Worm (Caenorhabditis elegans) whole organism, early embryonic: ENCODE data around the gene mam-4.

Experiments used
- B0310.2 ChIP-seq: sonication (generic microtip); optimal IDR thresholded peaks from 2 replicates; lab custom pipeline; 2016; ENCODE audit warnings: mild to moderate bottlenecking, missing genetic modification characterization, missing compliant biosample characterization
- F13C5.2 ChIP-seq: sonication (generic microtip); optimal IDR thresholded peaks from 2 replicates; lab custom pipeline; 2017; ENCODE audit warnings: mild to moderate bottlenecking, missing genetic modification characterization, inconsistent platforms, missing compliant biosample characterization
- aly-1 ChIP-seq: sonication (generic microtip); optimal IDR thresholded peaks from 2 replicates; lab custom pipeline; 2016; ENCODE audit warnings: missing genetic modification characterization, missing compliant biosample characterization
- ama-1 ChIP-seq: fragments of 150-350 bp; optimal IDR thresholded peaks from 2 replicates; lab custom pipeline; 2014
- ceh-13 ChIP-seq: fragments of 200-800 bp; sonication (Bioruptor generic); optimal IDR thresholded peaks from 2 replicates; lab custom pipeline; 2018; ENCODE audit warnings: mild to moderate bottlenecking, missing genetic modification characterization, missing compliant biosample characterization
- ceh-36 ChIP-seq: sonication (generic microtip); optimal IDR thresholded peaks from 2 replicates; lab custom pipeline; 2016; ENCODE audit warnings: missing genetic modification characterization, inconsistent platforms, missing compliant biosample characterization
- ets-7 ChIP-seq: sonication (generic microtip); optimal IDR thresholded peaks from 2 replicates; lab custom pipeline; 2016; ENCODE audit warnings: missing genotype, missing genetic modification characterization, missing compliant biosample characterization
- flt-1 ChIP-seq: fragments of 200-800 bp; sonication (Bioruptor generic); IDR thresholded peaks from 2 replicates; pipeline ENCODE4 v1.3.6; 2022; ENCODE audit warnings: missing genetic modification characterization, missing compliant biosample characterization
- hmbx-1 ChIP-seq: sonication (generic microtip); optimal IDR thresholded peaks from 2 replicates; lab custom pipeline; 2016; ENCODE audit warnings: mild to moderate bottlenecking, missing genetic modification characterization, missing compliant biosample characterization
- hmg-4 ChIP-seq: fragments of 200-800 bp; sonication (Bioruptor generic); optimal IDR thresholded peaks from 2 replicates; lab custom pipeline; 2018; ENCODE audit warnings: mild to moderate bottlenecking, missing genetic modification characterization, missing compliant biosample characterization
- hnd-1 ChIP-seq: sonication (generic microtip); optimal IDR thresholded peaks from 2 replicates; lab custom pipeline; 2016; ENCODE audit warnings: missing genetic modification characterization, missing compliant biosample characterization
- pes-1 ChIP-seq: fragments of 200-800 bp; sonication (Bioruptor generic); IDR thresholded peaks from 2 replicates; pipeline ENCODE4 v1.3.6; 2022; ENCODE audit warnings: missing genetic modification reagents, missing genetic modification characterization, missing compliant biosample characterization
- scrt-1 ChIP-seq: fragments of 200-800 bp; sonication (Bioruptor generic); IDR thresholded peaks from 2 replicates; pipeline ENCODE4 v1.3.6; 2022; ENCODE audit warnings: missing genetic modification characterization, missing compliant biosample characterization
- sea-1 ChIP-seq: fragments of 200-800 bp; sonication (Bioruptor generic); conservative IDR thresholded peaks from 2 replicates; pipeline ENCODE4 v1.3.6; 2022; ENCODE audit warnings: missing genetic modification characterization, missing compliant biosample characterization
- tbx-11 ChIP-seq: fragments of 200-800 bp; sonication (Bioruptor generic); IDR thresholded peaks from 2 replicates; pipeline ENCODE4 v1.3.6; 2022; ENCODE audit warnings: missing genetic modification characterization, missing compliant biosample characterization
- tbx-37 ChIP-seq: fragments of 200-800 bp; sonication (Bioruptor generic); conservative IDR thresholded peaks from 2 replicates; pipeline ENCODE4 v1.3.6; 2022; ENCODE audit warnings: missing genetic modification reagents, missing genetic modification characterization, missing compliant biosample characterization
- tra-4 ChIP-seq: sonication (generic microtip); optimal IDR thresholded peaks from 2 replicates; lab custom pipeline; 2017; ENCODE audit warnings: missing genetic modification characterization, missing compliant biosample characterization

mam-4 gene

ce11 chrV:11241580-11241979 is 6.4 kb upstream of the mam-4 start, which contains the start of gene pgap-1:
pgap-1 (plus strand) TSS chrV:11241880.
- TF ChIP-seq tra-4 (tag; lab: Kevin White, UChicago) (no peak), scrt-1 (GFP tag; lab: Robert Waterston, UW) (no peak), ama-1 (lab: Kevin White, UChicago) (no peak), hnd-1 (tag; lab: Kevin White, UChicago) (no peak), B0310.2 (tag; lab: Kevin White, UChicago) (no peak), flt-1 (GFP tag; lab: Robert Waterston, UW) (no peak), hmbx-1 (tag; lab: Kevin White, UChicago) (no peak), aly-1 (tag; lab: Kevin White, UChicago) (no peak), ceh-36 (no peak), tbx-37 (no peak), F13C5.2 (tag; lab: Kevin White, UChicago) (no peak), sea-1 (GFP tag; lab: Robert Waterston, UW) (no peak), tbx-11 (GFP tag; lab: Robert Waterston, UW) (no peak), ets-7 (no peak), pes-1 (GFP tag; lab: Robert Waterston, UW) (no peak), ceh-13 (GFP tag; lab: Kevin White, UChicago) (no peak), hmg-4 (GFP tag; lab: Kevin White, UChicago) (no peak)

- TF ChIP-seq scrt-1 (GFP tag; lab: Robert Waterston, UW) (no peak), B0310.2 (tag; lab: Kevin White, UChicago) (no peak), pes-1 (GFP tag; lab: Robert Waterston, UW) (no peak), ceh-13 (GFP tag; lab: Kevin White, UChicago) (no peak), sea-1 (GFP tag; lab: Robert Waterston, UW) (no peak), ets-7 (no peak), ama-1 (lab: Kevin White, UChicago) (no peak), flt-1 (GFP tag; lab: Robert Waterston, UW) (no peak), ceh-36 (no peak), hnd-1 (tag; lab: Kevin White, UChicago) (no peak), F13C5.2 (tag; lab: Kevin White, UChicago) (no peak), tbx-37 (no peak), hmbx-1 (tag; lab: Kevin White, UChicago) (no peak), tbx-11 (GFP tag; lab: Robert Waterston, UW) (no peak), aly-1 (tag; lab: Kevin White, UChicago) (no peak), hmg-4 (GFP tag; lab: Kevin White, UChicago) (no peak), tra-4 (tag; lab: Kevin White, UChicago) (no peak)
These were observed 3.4 kb upstream of the mam-4 start, which contains the start of gene mxl-1 for ce11 chrV:11244539-11244938. mxl-1 (plus strand) TSS chrV:11244839.

DNA sequence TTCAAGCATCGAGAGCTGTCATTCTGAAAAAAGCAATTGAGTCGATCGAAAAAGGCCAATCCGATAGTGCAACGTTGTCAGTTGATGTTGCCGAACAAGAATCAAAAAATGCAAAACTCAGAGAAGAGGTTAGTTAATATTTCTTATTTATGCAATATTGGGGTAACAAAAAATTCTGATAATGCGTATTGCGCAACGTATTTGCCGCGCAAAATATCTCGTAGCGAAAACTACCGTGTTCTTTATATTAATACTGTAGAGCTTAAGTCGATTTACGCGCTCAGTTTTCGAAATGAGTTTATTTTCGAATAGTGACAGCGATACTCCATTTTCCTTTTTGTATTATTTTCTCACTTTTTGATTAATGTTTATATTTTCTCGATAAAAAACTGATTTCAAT is 2.9 kb upstream of the mam-4 start:
- TF ChIP-seq tbx-37 (no peak), hmg-4 (GFP tag; lab: Kevin White, UChicago) (no peak), ama-1 (lab: Kevin White, UChicago) (no peak), aly-1 (tag; lab: Kevin White, UChicago) (no peak), pes-1 (GFP tag; lab: Robert Waterston, UW) (no peak), tra-4 (tag; lab: Kevin White, UChicago) (no peak), scrt-1 (GFP tag; lab: Robert Waterston, UW) (no peak), ceh-36 (no peak)

DNA sequence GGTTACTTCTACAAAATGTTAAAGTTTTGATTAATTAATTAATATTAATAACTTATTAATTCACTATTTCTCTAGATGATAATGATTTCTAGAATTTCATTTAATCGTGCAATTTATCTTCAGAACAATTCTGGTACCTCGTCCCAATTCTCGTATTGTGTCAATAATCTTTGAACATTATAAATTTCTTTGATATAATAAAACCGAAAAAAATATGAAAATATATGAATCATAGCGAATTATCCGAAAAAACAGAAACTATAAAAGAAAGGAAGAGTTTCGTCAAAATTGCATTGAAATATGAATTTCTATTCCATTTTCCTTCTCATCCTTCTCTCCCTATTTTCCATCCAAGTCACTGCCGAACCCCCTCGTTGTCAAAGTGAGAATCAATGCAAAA is 2.8 kb downstream of the mam-4 start, which contains the start of gene T19B10.12:
Gene T19B10.12 (plus strand): TSS at position 301 of the 400 bp plus-strand sequence.
- TF ChIP-seq hmbx-1 (tag; lab: Kevin White, UChicago), result no peak

ce11 chrV:11251798-11252197 is 3.9 kb downstream of the mam-4 start:
- TF ChIP-seq pes-1 (GFP tag; lab: Robert Waterston, UW) (no peak), hmg-4 (GFP tag; lab: Kevin White, UChicago) (no peak), ets-7 (no peak), ama-1 (lab: Kevin White, UChicago) (no peak), hmbx-1 (tag; lab: Kevin White, UChicago) (no peak), scrt-1 (GFP tag; lab: Robert Waterston, UW) (no peak), tbx-11 (GFP tag; lab: Robert Waterston, UW) (no peak), flt-1 (GFP tag; lab: Robert Waterston, UW) (no peak), B0310.2 (tag; lab: Kevin White, UChicago) (no peak), aly-1 (tag; lab: Kevin White, UChicago) (no peak), tbx-37 (no peak), ceh-36 (no peak), hnd-1 (tag; lab: Kevin White, UChicago) (no peak), F13C5.2 (tag; lab: Kevin White, UChicago) (no peak), ceh-13 (GFP tag; lab: Kevin White, UChicago) (no peak), tra-4 (tag; lab: Kevin White, UChicago) (no peak), sea-1 (GFP tag; lab: Robert Waterston, UW) (no peak)

DNA sequence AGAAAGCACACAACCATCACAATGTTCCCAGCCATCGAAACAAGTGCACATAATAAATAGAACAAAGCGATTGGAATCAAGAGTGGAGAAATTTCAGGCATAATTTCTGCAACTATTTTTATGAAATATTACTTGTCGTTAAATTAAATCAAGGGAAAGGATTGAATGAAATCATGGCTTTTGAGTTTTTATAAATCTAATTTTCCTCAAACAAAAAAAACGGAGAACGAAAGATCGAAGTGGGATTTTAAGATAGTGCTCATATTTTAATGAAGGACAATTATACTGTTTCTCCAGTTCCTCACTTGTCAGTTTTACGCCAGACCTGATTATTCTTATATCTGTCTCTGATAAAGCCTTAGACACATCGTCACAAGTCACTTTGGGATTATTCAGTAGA is 4.5 kb downstream of the mam-4 start, which contains the start of gene srsx-33:
Gene srsx-33 (minus strand): TSS at position 101 of the 400 bp plus-strand sequence.
- TF ChIP-seq aly-1 (tag; lab: Kevin White, UChicago) (no peak), tbx-11 (GFP tag; lab: Robert Waterston, UW) (no peak), tra-4 (tag; lab: Kevin White, UChicago) (no peak), tbx-37 (no peak), hnd-1 (tag; lab: Kevin White, UChicago) (no peak), ceh-13 (GFP tag; lab: Kevin White, UChicago) (no peak), hmg-4 (GFP tag; lab: Kevin White, UChicago) (no peak), pes-1 (GFP tag; lab: Robert Waterston, UW) (no peak), sea-1 (GFP tag; lab: Robert Waterston, UW) (no peak), ama-1 (lab: Kevin White, UChicago) (no peak), B0310.2 (tag; lab: Kevin White, UChicago) (no peak), hmbx-1 (tag; lab: Kevin White, UChicago) (no peak)

ce11 chrV:11254980-11255379 is 7.0 kb downstream of the mam-4 start, which contains the start of gene srsx-31:
srsx-31 (minus strand) TSS chrV:11255080.
- TF ChIP-seq ceh-36, result no peak
- no peak for TF ChIP-seq pes-1 (GFP tag; lab: Robert Waterston, UW)
- no peak for TF ChIP-seq flt-1 (GFP tag; lab: Robert Waterston, UW)
- no peak for TF ChIP-seq aly-1 (tag; lab: Kevin White, UChicago)
- TF ChIP-seq scrt-1 (GFP tag; lab: Robert Waterston, UW), result no peak
- no peak for TF ChIP-seq hmg-4 (GFP tag; lab: Kevin White, UChicago)
- TF ChIP-seq B0310.2 (tag; lab: Kevin White, UChicago), result no peak
- TF ChIP-seq hmbx-1 (tag; lab: Kevin White, UChicago), result no peak
- no peak for TF ChIP-seq ceh-13 (GFP tag; lab: Kevin White, UChicago)
- no peak for TF ChIP-seq ets-7
- TF ChIP-seq ama-1 (lab: Kevin White, UChicago), result no peak
- no peak for TF ChIP-seq sea-1 (GFP tag; lab: Robert Waterston, UW)
- TF ChIP-seq tbx-37, result no peak
- no peak for TF ChIP-seq F13C5.2 (tag; lab: Kevin White, UChicago)
- TF ChIP-seq hnd-1 (tag; lab: Kevin White, UChicago), result no peak
- TF ChIP-seq tra-4 (tag; lab: Kevin White, UChicago), result no peak
- no peak for TF ChIP-seq tbx-11 (GFP tag; lab: Robert Waterston, UW)
